Worm (Caenorhabditis elegans) whole organism, L4 larva: ENCODE results near the gene K05B2.2.

Source experiments
- T20F7.1 ChIP-seq: fragments of 200-800 bp; sonication (Bioruptor generic); optimal IDR thresholded peaks from 2 replicates; lab custom pipeline; 2018; ENCODE audit warnings: mild to moderate bottlenecking, missing genetic modification characterization, missing compliant biosample characterization
- T26A8.4 ChIP-seq: fragments of 200-800 bp; sonication (Bioruptor generic); IDR thresholded peaks from 2 replicates; pipeline ENCODE4 v1.3.6; 2022; ENCODE audit warnings: missing genetic modification characterization, missing compliant biosample characterization
- ZK337.2 ChIP-seq: fragments of 200-800 bp; sonication (Bioruptor generic); IDR thresholded peaks from 2 replicates; pipeline ENCODE4 v1.3.6; 2022; ENCODE audit warnings: missing genetic modification reagents, missing genetic modification characterization, missing compliant biosample characterization
- ama-1 ChIP-seq: fragments of 150-350 bp; optimal IDR thresholded peaks from 2 replicates; lab custom pipeline; 2014; ENCODE audit warnings: inconsistent platforms, mixed read lengths
- attf-4 ChIP-seq: sonication (generic microtip); optimal IDR thresholded peaks from 3 replicates; lab custom pipeline; 2017; ENCODE audit warnings: missing biosample characterization, missing genetic modification characterization
- ceh-44 ChIP-seq: fragments of 200-800 bp; sonication (Bioruptor generic); IDR thresholded peaks from 2 replicates; pipeline ENCODE4 v1.3.6; 2022; ENCODE audit warnings: missing genetic modification reagents, missing genetic modification characterization, missing compliant biosample characterization
- ceh-82 ChIP-seq: sonication (generic microtip); optimal IDR thresholded peaks from 2 replicates; lab custom pipeline; 2017; ENCODE audit warnings: missing biosample characterization, missing genetic modification characterization
- cey-2 ChIP-seq: sonication (generic microtip); optimal IDR thresholded peaks from 3 replicates; lab custom pipeline; 2017; ENCODE audit warnings: missing genetic modification characterization, mild to moderate bottlenecking, missing compliant biosample characterization, antibody characterized with exemption, borderline replicate concordance; ENCODE audit not compliant: insufficient read depth
- ctbp-1 ChIP-seq: fragments of 200-800 bp; sonication (Bioruptor generic); IDR thresholded peaks from 2 replicates; pipeline ENCODE4 v1.3.6; 2022; ENCODE audit warnings: missing genetic modification reagents, missing genetic modification characterization, missing compliant biosample characterization
- dve-1 ChIP-seq: sonication (generic microtip); optimal IDR thresholded peaks from 2 replicates; lab custom pipeline; 2017; ENCODE audit warnings: antibody characterized with exemption, mild to moderate bottlenecking, missing genetic modification characterization, missing compliant biosample characterization; ENCODE audit not compliant: insufficient read depth
- egl-43 ChIP-seq: fragments of 200-800 bp; sonication (Bioruptor generic); IDR thresholded peaks from 2 replicates; pipeline ENCODE4 v1.3.6; 2022; ENCODE audit warnings: missing genetic modification reagents, missing genetic modification characterization, missing compliant biosample characterization
- fkh-10 ChIP-seq: fragments of 150-350 bp; optimal IDR thresholded peaks from 2 replicates; lab custom pipeline; 2014; ENCODE audit warnings: missing biosample characterization, missing genetic modification reagents, missing genetic modification characterization
- hmg-1.1 ChIP-seq: fragments of 200-800 bp; sonication (Bioruptor generic); IDR thresholded peaks from 2 replicates; pipeline ENCODE4 v1.3.6; 2022; ENCODE audit warnings: missing genetic modification reagents, missing genetic modification characterization, missing compliant biosample characterization
- jun-1 ChIP-seq: fragments of 150-350 bp; optimal IDR thresholded peaks from 2 replicates; lab custom pipeline; 2014; ENCODE audit warnings: missing biosample characterization, missing genetic modification reagents, missing genetic modification characterization
- lim-7 ChIP-seq: fragments of 200-800 bp; sonication (Bioruptor generic); IDR thresholded peaks from 2 replicates; pipeline ENCODE4 v1.3.6; 2022; ENCODE audit warnings: missing genetic modification characterization, missing compliant biosample characterization
- lin-15B ChIP-seq: fragments of 150-350 bp; sonication (generic microtip); optimal IDR thresholded peaks from 3 replicates; lab custom pipeline; 2014; ENCODE audit warnings: missing biosample characterization, missing genetic modification characterization
- lin-29 ChIP-seq: fragments of 200-800 bp; sonication (Bioruptor generic); IDR thresholded peaks from 2 replicates; pipeline ENCODE4 v1.3.6; 2022; ENCODE audit warnings: missing genetic modification reagents, missing genetic modification characterization, missing compliant biosample characterization
- lir-3 ChIP-seq: sonication (generic microtip); optimal IDR thresholded peaks from 2 replicates; lab custom pipeline; 2016; ENCODE audit warnings: mild to moderate bottlenecking, missing genetic modification characterization, missing compliant biosample characterization
- madf-9 ChIP-seq: fragments of 200-800 bp; sonication (Bioruptor generic); conservative IDR thresholded peaks from 2 replicates; pipeline ENCODE4 v1.3.6; 2022; ENCODE audit warnings: missing genetic modification reagents, missing genetic modification characterization, missing compliant biosample characterization
- mdl-1 ChIP-seq, 2 experiments: fragments of 150-350 bp in 1 of 2; sonication (generic microtip) in 1 of 2; optimal IDR thresholded peaks; 2 replicates each; lab custom pipeline; 2014 to 2017; ENCODE audit warnings: missing biosample characterization in 2 of 2, missing genetic modification characterization in 2 of 2
- mdt-29 ChIP-seq: fragments of 200-800 bp; sonication (Bioruptor generic); IDR thresholded peaks from 2 replicates; pipeline ENCODE4 v1.3.6; 2022; ENCODE audit warnings: missing genetic modification reagents, missing genetic modification characterization, missing compliant biosample characterization
- mep-1 ChIP-seq: fragments of 150-350 bp; sonication (generic microtip); optimal IDR thresholded peaks from 3 replicates; lab custom pipeline; 2014; ENCODE audit warnings: missing biosample characterization, missing genetic modification characterization
- nhr-102 ChIP-seq: sonication (generic microtip); optimal IDR thresholded peaks from 2 replicates; lab custom pipeline; 2016; ENCODE audit warnings: mild to moderate bottlenecking, missing genetic modification characterization, moderate library complexity, missing compliant biosample characterization
- nhr-11 ChIP-seq: fragments of 150-350 bp; optimal IDR thresholded peaks from 2 replicates; lab custom pipeline; 2014; ENCODE audit warnings: missing biosample characterization, missing genetic modification characterization
- nhr-76 ChIP-seq: fragments of 150-350 bp; optimal IDR thresholded peaks from 2 replicates; lab custom pipeline; 2014; ENCODE audit warnings: missing biosample characterization, missing genetic modification characterization
- pha-4 ChIP-seq, 2 experiments: fragments of 150-350 bp in 1 of 2; fragments of 200-800 bp in 1 of 2; sonication (Bioruptor generic) in 1 of 2; IDR thresholded peaks in 1 of 2; optimal IDR thresholded peaks in 1 of 2; 2 replicates each; pipeline versions ENCODE4 v1.3.6 to Lab custom; 2014 to 2022; ENCODE audit warnings: missing genetic modification characterization in 2 of 2, missing genetic modification reagents in 2 of 2, missing biosample characterization in 1 of 2, missing compliant biosample characterization in 1 of 2
- sdz-12 ChIP-seq: fragments of 200-800 bp; sonication (Bioruptor generic); optimal IDR thresholded peaks from 2 replicates; lab custom pipeline; 2018; ENCODE audit warnings: mild to moderate bottlenecking, missing genetic modification characterization, missing compliant biosample characterization
- skn-1 ChIP-seq: fragments of 150-350 bp; optimal IDR thresholded peaks from 2 replicates; lab custom pipeline; 2014; ENCODE audit warnings: missing biosample characterization, missing genetic modification characterization
- spr-1 ChIP-seq: sonication (generic microtip); optimal IDR thresholded peaks from 2 replicates; lab custom pipeline; 2016; ENCODE audit warnings: mild to moderate bottlenecking, missing genetic modification characterization, missing compliant biosample characterization
- unc-130 ChIP-seq: sonication (generic microtip); optimal IDR thresholded peaks from 2 replicates; lab custom pipeline; 2016; ENCODE audit warnings: missing genetic modification reagents, missing genetic modification characterization, missing compliant biosample characterization
- unc-39 ChIP-seq: sonication (generic microtip); optimal IDR thresholded peaks from 2 replicates; lab custom pipeline; 2017; ENCODE audit warnings: missing biosample characterization, missing genetic modification characterization
- zfp-3 ChIP-seq: fragments of 200-800 bp; sonication (Bioruptor generic); conservative IDR thresholded peaks from 2 replicates; pipeline ENCODE4 v1.3.6; 2022; ENCODE audit warnings: missing genetic modification reagents, missing genetic modification characterization, missing compliant biosample characterization
- zip-11 ChIP-seq: fragments of 200-800 bp; sonication (Bioruptor generic); IDR thresholded peaks from 2 replicates; pipeline ENCODE4 v1.3.6; 2022; ENCODE audit warnings: missing genetic modification characterization, missing compliant biosample characterization
- zip-2 ChIP-seq: fragments of 150-350 bp; optimal IDR thresholded peaks from 2 replicates; lab custom pipeline; 2014; ENCODE audit warnings: missing biosample characterization, missing genetic modification characterization
- ztf-7 ChIP-seq: fragments of 150-350 bp; optimal IDR thresholded peaks from 2 replicates; lab custom pipeline; 2014; ENCODE audit warnings: missing biosample characterization, missing genetic modification characterization

K05B2.2 gene

ce11 chrX:4929657-4930056 is 23.8 kb downstream of the K05B2.2 start, which contains the start of gene mct-4:
Gene mct-4 (minus strand): TSS chrX:4929757.
- no peak for TF ChIP-seq ZK337.2 (GFP tag; lab: Robert Waterston, UW)
- TF ChIP-seq ama-1 = no peak
- no peak for TF ChIP-seq dve-1 (tag; lab: Kevin White, UChicago)
- no peak for TF ChIP-seq mdl-1 (tag; optimal IDR thresholded peaks at IDR 0.05; lab: Kevin White, UChicago)
- no peak for TF ChIP-seq sdz-12 (GFP tag; lab: Kevin White, UChicago)
- no peak for TF ChIP-seq T20F7.1 (GFP tag; lab: Kevin White, UChicago)
- TF ChIP-seq spr-1 (tag; lab: Kevin White, UChicago) = no peak
- TF ChIP-seq nhr-102 (tag; lab: Kevin White, UChicago) = no peak
- TF ChIP-seq jun-1 (tag; lab: Kevin White, UChicago) = no peak
- no peak for TF ChIP-seq nhr-11 (tag; lab: Kevin White, UChicago)
- no peak for TF ChIP-seq fkh-10
- TF ChIP-seq mdt-29 (GFP tag; lab: Robert Waterston, UW) = no peak
- no peak for TF ChIP-seq zip-11 (GFP tag; lab: Robert Waterston, UW)
- TF ChIP-seq lir-3 (tag; lab: Kevin White, UChicago) = no peak
- no peak for TF ChIP-seq madf-9
- no peak for TF ChIP-seq egl-43 (GFP tag; lab: Robert Waterston, UW)
- no peak for TF ChIP-seq lin-15B (tag; lab: Kevin White, UChicago)

ce11 chrX:4932023-4932422 is 26.1 kb downstream of the K05B2.2 start:
- TF ChIP-seq attf-4 (tag; lab: Kevin White, UChicago) (no peak), ceh-44 (no peak), ztf-7 (tag; lab: Kevin White, UChicago) (no peak), zfp-3 (GFP tag; lab: Robert Waterston, UW) (no peak), cey-2 (no peak), unc-130 (GFP tag; lab: Kevin White, UChicago) (no peak), spr-1 (tag; lab: Kevin White, UChicago) (no peak), lim-7 (no peak), ceh-82 (tag; lab: Kevin White, UChicago) (no peak), pha-4 (GFP tag; IDR thresholded peaks at IDR 0.05; lab: Robert Waterston, UW) (no peak), pha-4 (tag; optimal IDR thresholded peaks at IDR 0.05; lab: Kevin White, UChicago) (no peak), T26A8.4 (no peak), unc-39 (tag; lab: Kevin White, UChicago) (no peak), egl-43 (GFP tag; lab: Robert Waterston, UW) (no peak), nhr-76 (tag; lab: Kevin White, UChicago) (no peak)

- TF ChIP-seq lin-29 (GFP tag; lab: Robert Waterston, UW) (no peak), dve-1 (tag; lab: Kevin White, UChicago) (no peak), mep-1 (tag; lab: Kevin White, UChicago) (peak; percentile 8), hmg-1.1 (0 out of 2 replicates have a peak, but pooled peaks have one; percentile 44), zip-2 (tag; lab: Kevin White, UChicago) (no peak), ceh-82 (tag; lab: Kevin White, UChicago) (no peak), ctbp-1 (GFP tag; lab: Robert Waterston, UW) (0 out of 2 replicates have a peak, but pooled peaks have one; percentile 46)
Measured at ce11 chrX:4932964-4933363, 27.1 kb downstream of the K05B2.2 start.

- TF ChIP-seq fkh-10 (peak; percentile 34), skn-1 (no peak)
Measured at ce11 chrX:4938990-4939389, 33.1 kb downstream of the K05B2.2 start.
